Fruit fly (Drosophila melanogaster) whole organism, wandering third instar larva: Measurements from ENCODE around the gene Ppat-Dpck.

Experiments used
- CG9705 ChIP-seq: fragments of 200-800 bp; sonication (Bioruptor generic); optimal IDR thresholded peaks from 2 replicates; lab custom pipeline; 2018; ENCODE audit warnings: missing biosample characterization, mild to moderate bottlenecking, missing genetic modification characterization
- GATAd ChIP-seq: sonication (Bioruptor generic); optimal IDR thresholded peaks from 2 replicates; lab custom pipeline; 2016; ENCODE audit warnings: missing biosample characterization, missing genetic modification characterization
- HLH106 ChIP-seq: fragments of 200-800 bp; optimal IDR thresholded peaks from 3 replicates; lab custom pipeline; 2019; ENCODE audit warnings: missing biosample characterization, mild to moderate bottlenecking, missing genetic modification characterization, moderate library complexity
- Hnf4 ChIP-seq: fragments of 200-800 bp; sonication (Bioruptor generic); optimal IDR thresholded peaks from 2 replicates; lab custom pipeline; 2016; ENCODE audit warnings: missing biosample characterization, mild to moderate bottlenecking, missing genetic modification characterization
- Hr83 ChIP-seq: fragments of 200-300 bp; sonication (Bioruptor generic); optimal IDR thresholded peaks from 2 replicates; lab custom pipeline; 2016; ENCODE audit warnings: missing biosample characterization, mild to moderate bottlenecking, missing genetic modification characterization, moderate library complexity; ENCODE audit not compliant: poor library complexity, severe bottlenecking
- Jra ChIP-seq: sonication (Bioruptor generic); optimal IDR thresholded peaks from 2 replicates; lab custom pipeline; 2016; ENCODE audit warnings: missing biosample characterization, missing genetic modification characterization
- Mio ChIP-seq: sonication (Bioruptor generic); optimal IDR thresholded peaks from 2 replicates; lab custom pipeline; 2016; ENCODE audit warnings: missing biosample characterization, missing genetic modification characterization
- N ChIP-seq: fragments of >200 bp; optimal IDR thresholded peaks from 2 replicates; lab custom pipeline; 2018; ENCODE audit warnings: missing biosample characterization, missing external identifiers, missing genetic modification characterization
- OdsH ChIP-seq: fragments of 200-800 bp; sonication (Bioruptor generic); optimal IDR thresholded peaks from 2 replicates; lab custom pipeline; 2016; ENCODE audit warnings: missing biosample characterization, mild to moderate bottlenecking, missing genetic modification characterization
- Sp1 ChIP-seq: fragments of 200-800 bp; sonication (Bioruptor generic); optimal IDR thresholded peaks from 3 replicates; lab custom pipeline; 2019; ENCODE audit warnings: missing biosample characterization, mild to moderate bottlenecking, missing genetic modification characterization, moderate library complexity
- dl ChIP-seq, 2 experiments: fragments of 175-275, 200-275 bp in 1 of 2; fragments of 200-275 bp in 1 of 2; sonication (Bioruptor generic); optimal IDR thresholded peaks; lab custom pipeline; 2018; ENCODE audit warnings: mild to moderate bottlenecking in 2 of 2, missing biosample characterization in 2 of 2, missing genetic modification characterization in 2 of 2, moderate library complexity in 2 of 2; ENCODE audit not compliant: partially characterized antibody in 2 of 2, insufficient read depth in 1 of 2
- ey ChIP-seq: fragments of 200-800 bp; sonication (Bioruptor generic); optimal IDR thresholded peaks from 2 replicates; lab custom pipeline; 2016; ENCODE audit warnings: missing biosample characterization, missing genetic modification characterization
- fru ChIP-seq: fragments of 200-800 bp; sonication (Bioruptor generic); optimal IDR thresholded peaks from 3 replicates; lab custom pipeline; 2016; ENCODE audit warnings: missing biosample characterization, mild to moderate bottlenecking, missing genetic modification characterization
- h ChIP-seq: fragments of 200-800 bp; sonication (Bioruptor generic); optimal IDR thresholded peaks from 3 replicates; lab custom pipeline; 2016; ENCODE audit warnings: missing biosample characterization, mild to moderate bottlenecking, missing genetic modification characterization
- pan ChIP-seq: fragments of >200 bp; optimal IDR thresholded peaks from 2 replicates; lab custom pipeline; 2017
- sage ChIP-seq: fragments of 200-800 bp; sonication (Bioruptor generic); optimal IDR thresholded peaks from 2 replicates; lab custom pipeline; 2016; ENCODE audit warnings: missing biosample characterization, mild to moderate bottlenecking, missing genetic modification characterization
- tai ChIP-seq: sonication (Bioruptor generic); optimal IDR thresholded peaks from 2 replicates; lab custom pipeline; 2016; ENCODE audit warnings: missing biosample characterization, missing genetic modification characterization
- usp ChIP-seq: fragments of >200 bp; optimal IDR thresholded peaks from 2 replicates; lab custom pipeline; 2017; ENCODE audit warnings: missing biosample characterization, missing genetic modification characterization
- woc ChIP-seq: sonication (Bioruptor generic); optimal IDR thresholded peaks from 2 replicates; lab custom pipeline; 2016; ENCODE audit warnings: missing biosample characterization, mild to moderate bottlenecking, missing genetic modification characterization

The Ppat-Dpck gene

dm6 chr3L:5731639-5732038, 37.0 kb downstream of the Ppat-Dpck start:
- TF ChIP-seq h (no peak), HLH106 (tag; lab: Kevin White, UChicago) (no peak), Sp1 (GFP tag; lab: Kevin White, UChicago) (no peak), dl (GFP tag; optimal IDR thresholded peaks at IDR 0.05; lab: Kevin White, UChicago; ENCODE audit: insufficient read depth in 1 of 2, partially characterized antibody in 2 of 2) (no peak), woc (no peak), tai (GFP tag; lab: Kevin White, UChicago) (no peak), ey (no peak), sage (GFP tag; lab: Kevin White, UChicago) (no peak), pan (lab: Kevin White, UChicago) (no peak), Mio (GFP tag; lab: Kevin White, UChicago) (no peak), Hr83 (GFP tag; lab: Kevin White, UChicago) (no peak), Jra (GFP tag; lab: Kevin White, UChicago) (no peak), CG9705 (GFP tag; lab: Kevin White, UChicago) (no peak), N (GFP tag; lab: Kevin White, UChicago) (no peak), GATAd (no peak), Hnf4 (GFP tag; lab: Kevin White, UChicago) (no peak), fru (GFP tag; lab: Kevin White, UChicago) (no peak), OdsH (GFP tag; lab: Kevin White, UChicago) (no peak), usp (GFP tag; lab: Kevin White, UChicago) (no peak)
